Fruit fly (Drosophila melanogaster) whole organism, embryonic: Measurements from ENCODE around the gene sle.

Experiments used
- Ada2b ChIP-seq: fragments of 200-800 bp; sonication (Bioruptor generic); IDR thresholded peaks from 2 replicates; pipeline ENCODE4 v1.3.6; 2022; ENCODE audit warnings: missing biosample characterization, missing genetic modification characterization
- Adf1 ChIP-seq: fragments of 200-800 bp; sonication (Bioruptor generic); IDR thresholded peaks from 2 replicates; pipeline ENCODE4 v1.3.6; 2022; ENCODE audit warnings: missing biosample characterization, missing genetic modification characterization
- Asciz ChIP-seq: fragments of 200-800 bp; sonication (Bioruptor generic); optimal IDR thresholded peaks from 2 replicates; lab custom pipeline; 2017; ENCODE audit warnings: missing biosample characterization, mild to moderate bottlenecking, missing genetic modification characterization, missing genetic modification reagents
- C15 ChIP-seq: fragments of 200-800 bp; sonication (Bioruptor generic); IDR thresholded peaks from 3 replicates; pipeline ENCODE4 v1.3.6; 2022; ENCODE audit warnings: missing biosample characterization, missing genetic modification characterization
- CG10147 ChIP-seq: fragments of 200-800 bp; sonication (Bioruptor generic); optimal IDR thresholded peaks from 2 replicates; lab custom pipeline; 2019; ENCODE audit warnings: missing biosample characterization, mild to moderate bottlenecking, missing genetic modification characterization, moderate library complexity
- CG11456 ChIP-seq: fragments of 200-800 bp; sonication (Bioruptor generic); IDR thresholded peaks from 3 replicates; pipeline ENCODE4 v1.3.6; 2022; ENCODE audit warnings: missing biosample characterization, missing genetic modification characterization
- CG11560 ChIP-seq: fragments of 200-800 bp; sonication (Bioruptor generic); IDR thresholded peaks from 3 replicates; pipeline ENCODE4 v1.3.6; 2022; ENCODE audit warnings: missing biosample characterization, missing genetic modification characterization
- CG11723 ChIP-seq: fragments of 200-800 bp; sonication (Bioruptor generic); optimal IDR thresholded peaks from 2 replicates; lab custom pipeline; 2017; ENCODE audit warnings: missing biosample characterization, mild to moderate bottlenecking, missing genetic modification characterization
- CG13287 ChIP-seq: fragments of 200-800 bp; sonication (Bioruptor generic); IDR thresholded peaks from 2 replicates; pipeline ENCODE4 v1.3.6; 2022; ENCODE audit warnings: missing biosample characterization, missing genetic modification characterization; ENCODE audit not compliant: partially characterized antibody
- CG1832 ChIP-seq: fragments of 200-800 bp; sonication (Bioruptor generic); optimal IDR thresholded peaks from 2 replicates; lab custom pipeline; 2017; ENCODE audit warnings: missing biosample characterization, mild to moderate bottlenecking, missing genetic modification characterization, inconsistent platforms
- CG2129 ChIP-seq: fragments of 200-800 bp; sonication (Bioruptor generic); IDR thresholded peaks from 2 replicates; pipeline ENCODE4 v1.3.6; 2022; ENCODE audit warnings: missing biosample characterization, missing genetic modification characterization; ENCODE audit not compliant: partially characterized antibody
- CG33213 ChIP-seq: fragments of 200-800 bp; sonication (Bioruptor generic); optimal IDR thresholded peaks from 3 replicates; lab custom pipeline; 2016; ENCODE audit warnings: missing biosample characterization, missing genetic modification characterization
- CG33557 ChIP-seq: fragments of 200-800 bp; sonication (Bioruptor generic); optimal IDR thresholded peaks from 2 replicates; lab custom pipeline; 2019; ENCODE audit warnings: missing biosample characterization, mild to moderate bottlenecking, missing genetic modification characterization, moderate library complexity
- CG34422 ChIP-seq: fragments of 200-800 bp; sonication (Bioruptor generic); IDR thresholded peaks from 3 replicates; pipeline ENCODE4 v1.3.6; 2022; ENCODE audit warnings: missing biosample characterization, missing genetic modification characterization
- CG4707 ChIP-seq: fragments of 200-800 bp; sonication (Bioruptor generic); optimal IDR thresholded peaks from 2 replicates; lab custom pipeline; 2018; ENCODE audit warnings: missing biosample characterization, mild to moderate bottlenecking, missing genetic modification characterization, moderate library complexity
- CG6254 ChIP-seq: fragments of 200-800 bp; sonication (Bioruptor generic); optimal IDR thresholded peaks from 3 replicates; lab custom pipeline; 2017; ENCODE audit warnings: mild to moderate bottlenecking, missing biosample characterization, missing genetic modification reagents, missing genetic modification characterization
- CG7745 ChIP-seq: fragments of 200-800 bp; sonication (Bioruptor generic); optimal IDR thresholded peaks from 2 replicates; lab custom pipeline; 2018; ENCODE audit warnings: missing biosample characterization, mild to moderate bottlenecking, missing genetic modification characterization, moderate library complexity
- CG8290 ChIP-seq, 3 experiments: fragments of 200-800 bp; sonication (Bioruptor generic); optimal IDR thresholded peaks; 2 replicates each; lab custom pipeline; 2016 to 2019; ENCODE audit warnings: missing biosample characterization in 3 of 3, missing genetic modification characterization in 3 of 3, mild to moderate bottlenecking in 2 of 3, moderate library complexity in 1 of 3
- CG8478 ChIP-seq: fragments of >200 bp; optimal IDR thresholded peaks from 2 replicates; lab custom pipeline; 2018
- Dip3 ChIP-seq: fragments of 200-800 bp; sonication (Bioruptor generic); optimal IDR thresholded peaks from 3 replicates; lab custom pipeline; 2016; ENCODE audit warnings: missing biosample characterization, missing genetic modification characterization
- Fer2 ChIP-seq: fragments of 200-800 bp; sonication (Bioruptor generic); optimal IDR thresholded peaks from 2 replicates; lab custom pipeline; 2018; ENCODE audit warnings: missing biosample characterization, mild to moderate bottlenecking, missing genetic modification characterization, moderate library complexity
- Hmx ChIP-seq: fragments of 200-800 bp; sonication (Bioruptor generic); optimal IDR thresholded peaks from 2 replicates; lab custom pipeline; 2016; ENCODE audit warnings: missing biosample characterization, missing genetic modification characterization
- Hsf ChIP-seq: fragments of 200-800 bp; sonication (Bioruptor generic); optimal IDR thresholded peaks from 3 replicates; lab custom pipeline; 2016; ENCODE audit warnings: missing biosample characterization, missing genetic modification characterization
- Kr ChIP-seq: fragments of 200-800 bp; sonication (Bioruptor generic); optimal IDR thresholded peaks from 2 replicates; lab custom pipeline; 2017; ENCODE audit warnings: missing biosample characterization, mild to moderate bottlenecking, missing genetic modification characterization
- Lhr ChIP-seq: fragments of 200-800 bp; sonication (Bioruptor generic); optimal IDR thresholded peaks from 3 replicates; lab custom pipeline; 2017; ENCODE audit warnings: mild to moderate bottlenecking, missing biosample characterization, missing genetic modification reagents, missing genetic modification characterization
- Lpt ChIP-seq: fragments of >200 bp; optimal IDR thresholded peaks from 2 replicates; lab custom pipeline; 2018; ENCODE audit warnings: missing biosample characterization, missing genetic modification characterization
- MESR4 ChIP-seq: fragments of 200-800 bp; sonication (Bioruptor generic); optimal IDR thresholded peaks from 2 replicates; lab custom pipeline; 2018; ENCODE audit warnings: missing biosample characterization, mild to moderate bottlenecking, missing genetic modification characterization, moderate library complexity
- NK7.1 ChIP-seq: fragments of 200-800 bp; sonication (Bioruptor generic); optimal IDR thresholded peaks from 3 replicates; lab custom pipeline; 2016; ENCODE audit warnings: missing biosample characterization, missing genetic modification characterization
- Scr ChIP-seq: fragments of 200-800 bp; sonication (Bioruptor generic); IDR thresholded peaks from 2 replicates; pipeline ENCODE4 v1.3.6; 2022; ENCODE audit warnings: missing biosample characterization, missing genetic modification characterization; ENCODE audit not compliant: partially characterized antibody
- Xrp1 ChIP-seq: fragments of 200-800 bp; sonication (Bioruptor generic); IDR thresholded peaks from 2 replicates; pipeline ENCODE4 v1.3.6; 2022; ENCODE audit warnings: missing biosample characterization, missing genetic modification characterization
- abd-A ChIP-seq: fragments of 200-800 bp; sonication (Bioruptor generic); optimal IDR thresholded peaks from 3 replicates; lab custom pipeline; 2019; ENCODE audit warnings: missing biosample characterization, mild to moderate bottlenecking, missing genetic modification characterization, moderate library complexity
- al ChIP-seq: fragments of 200-800 bp; sonication (Bioruptor generic); IDR thresholded peaks from 2 replicates; pipeline ENCODE4 v1.3.6; 2022; ENCODE audit warnings: missing biosample characterization, missing genetic modification characterization
- amos ChIP-seq: fragments of 200-800 bp; sonication (Bioruptor generic); IDR thresholded peaks from 2 replicates; pipeline ENCODE4 v1.3.6; 2022; ENCODE audit warnings: missing biosample characterization, missing genetic modification characterization; ENCODE audit not compliant: partially characterized antibody
- chn ChIP-seq: fragments of 200-800 bp; sonication (Bioruptor generic); optimal IDR thresholded peaks from 2 replicates; lab custom pipeline; 2016; ENCODE audit warnings: missing biosample characterization, missing genetic modification characterization
- dmrt99B ChIP-seq: fragments of 200-800 bp; sonication (Bioruptor generic); optimal IDR thresholded peaks from 2 replicates; lab custom pipeline; 2018; ENCODE audit warnings: missing biosample characterization, mild to moderate bottlenecking, missing genetic modification characterization, moderate library complexity
- gcm ChIP-seq: fragments of 200-800 bp; sonication (Bioruptor generic); optimal IDR thresholded peaks from 2 replicates; lab custom pipeline; 2019; ENCODE audit warnings: missing biosample characterization, mild to moderate bottlenecking, missing genetic modification characterization, moderate library complexity
- gem ChIP-seq: fragments of 200-800 bp; sonication (Bioruptor generic); optimal IDR thresholded peaks from 2 replicates; lab custom pipeline; 2019; ENCODE audit warnings: missing biosample characterization, mild to moderate bottlenecking, missing genetic modification characterization, moderate library complexity
- gfzf ChIP-seq: fragments of 200-800 bp; sonication (Bioruptor generic); optimal IDR thresholded peaks from 2 replicates; lab custom pipeline; 2016; ENCODE audit warnings: missing biosample characterization, mild to moderate bottlenecking, missing genetic modification characterization, moderate library complexity
- grau ChIP-seq: fragments of 200-800 bp; optimal IDR thresholded peaks from 3 replicates; lab custom pipeline; 2019; ENCODE audit warnings: missing biosample characterization, mild to moderate bottlenecking, missing genetic modification characterization, moderate library complexity
- jigr1 ChIP-seq: fragments of 200-800 bp; sonication (Bioruptor generic); IDR thresholded peaks from 3 replicates; pipeline ENCODE4 v1.3.6; 2022; ENCODE audit warnings: missing biosample characterization, missing genetic modification characterization
- jing ChIP-seq: fragments of 200-800 bp; sonication (Bioruptor generic); optimal IDR thresholded peaks from 2 replicates; lab custom pipeline; 2018; ENCODE audit warnings: missing biosample characterization, mild to moderate bottlenecking, missing genetic modification characterization
- kay ChIP-seq: fragments of 200-800 bp; sonication (Bioruptor generic); optimal IDR thresholded peaks from 2 replicates; lab custom pipeline; 2016; ENCODE audit warnings: missing biosample characterization, missing genetic modification characterization
- mirr ChIP-seq: fragments of 200-800 bp; sonication (Bioruptor generic); optimal IDR thresholded peaks from 3 replicates; lab custom pipeline; 2018; ENCODE audit warnings: missing biosample characterization, mild to moderate bottlenecking, missing genetic modification characterization
- org-1 ChIP-seq: fragments of 200-800 bp; sonication (Bioruptor generic); optimal IDR thresholded peaks from 2 replicates; lab custom pipeline; 2017; ENCODE audit warnings: missing biosample characterization, missing genetic modification characterization
- peb ChIP-seq: fragments of 200-800 bp; sonication (Bioruptor generic); IDR thresholded peaks from 2 replicates; pipeline ENCODE4 v1.3.6; 2022; ENCODE audit warnings: missing biosample characterization, missing genetic modification characterization
- sd ChIP-seq: fragments of 200-800 bp; sonication (Bioruptor generic); optimal IDR thresholded peaks from 3 replicates; lab custom pipeline; 2018; ENCODE audit warnings: missing biosample characterization, mild to moderate bottlenecking, missing genetic modification characterization, moderate library complexity
- sens-2 ChIP-seq: fragments of 200-800 bp; sonication (Bioruptor generic); IDR thresholded peaks from 2 replicates; pipeline ENCODE4 v1.3.6; 2022; ENCODE audit warnings: missing biosample characterization, missing genetic modification characterization
- seq ChIP-seq: fragments of 200-800 bp; sonication (Bioruptor generic); IDR thresholded peaks from 2 replicates; pipeline ENCODE4 v1.3.6; 2022; ENCODE audit warnings: missing biosample characterization, missing genetic modification characterization
- vfl ChIP-seq: fragments of 200-800 bp; sonication (Bioruptor generic); optimal IDR thresholded peaks from 2 replicates; lab custom pipeline; 2016; ENCODE audit warnings: missing biosample characterization, missing genetic modification characterization
- vnd ChIP-seq: fragments of 200-800 bp; sonication (Bioruptor generic); IDR thresholded peaks from 3 replicates; pipeline ENCODE4 v1.3.6; 2022; ENCODE audit warnings: missing biosample characterization, missing genetic modification characterization; ENCODE audit not compliant: partially characterized antibody
- z ChIP-seq: fragments of 200-800 bp; sonication (Bioruptor generic); IDR thresholded peaks from 3 replicates; pipeline ENCODE4 v1.3.6; 2022; ENCODE audit warnings: missing biosample characterization, missing genetic modification characterization

Gene sle

dm6 chr3R:10377849-10378248 lies 44.9 kb downstream of the sle start, which contains the start of gene Rfx (continued):
- TF ChIP-seq CG11723 (GFP tag; lab: Kevin White, UChicago): no peak
- no peak for TF ChIP-seq Asciz (GFP tag; lab: Kevin White, UChicago)
- no peak for TF ChIP-seq Scr (GFP tag; lab: Robert Waterston, UW)
- TF ChIP-seq gfzf (GFP tag; lab: Kevin White, UChicago): peak; percentile 13
- no peak for TF ChIP-seq CG11456
- no peak for TF ChIP-seq CG13287
- no peak for TF ChIP-seq Hmx (GFP tag; lab: Kevin White, UChicago)
- TF ChIP-seq sd (tag; lab: Kevin White, UChicago): peak; percentile 17
- TF ChIP-seq CG8290 (GFP tag; optimal IDR thresholded peaks at IDR 0.05; lab: Kevin White, UChicago): no peak
- peak in 1 of 2 experiments; percentile 5 for TF ChIP-seq CG8290 (tag; optimal IDR thresholded peaks at IDR 0.05; lab: Kevin White, UChicago)
- TF ChIP-seq al (GFP tag; lab: Robert Waterston, UW): no peak
- peak; percentile 35 for TF ChIP-seq Hsf
- peak; percentile 8 for TF ChIP-seq Kr
- TF ChIP-seq gcm: peak; percentile 40
- no peak for TF ChIP-seq CG8478 (lab: Kevin White, UChicago)
- TF ChIP-seq CG4707 (GFP tag; lab: Kevin White, UChicago): no peak
- TF ChIP-seq Lhr (GFP tag; lab: Kevin White, UChicago): peak; percentile 50
- TF ChIP-seq CG7745: no peak
- no peak for TF ChIP-seq CG11560 (tag; lab: Robert Waterston, UW)
- no peak for TF ChIP-seq C15 (GFP tag; lab: Robert Waterston, UW)
- TF ChIP-seq CG2129 (GFP tag; lab: Robert Waterston, UW): no peak
- TF ChIP-seq Fer2 (tag; lab: Kevin White, UChicago): no peak
- TF ChIP-seq Dip3: no peak
- TF ChIP-seq gem (tag; lab: Kevin White, UChicago): peak; percentile 4
- no peak for TF ChIP-seq vnd (GFP tag; lab: Robert Waterston, UW)
- TF ChIP-seq jing (GFP tag; lab: Kevin White, UChicago): no peak
- TF ChIP-seq CG34422 (GFP tag; lab: Robert Waterston, UW): no peak
- no peak for TF ChIP-seq CG10147
- no peak for TF ChIP-seq amos (GFP tag; lab: Robert Waterston, UW)
- TF ChIP-seq NK7.1 (GFP tag; lab: Kevin White, UChicago): no peak
- no peak for TF ChIP-seq CG33557 (GFP tag; lab: Kevin White, UChicago)
- peak; percentile 31 for TF ChIP-seq MESR4 (GFP tag; lab: Kevin White, UChicago)
- no peak for TF ChIP-seq dmrt99B
- TF ChIP-seq CG33213: no peak
- peak; percentile 37 for TF ChIP-seq grau (tag; lab: Kevin White, UChicago)
- no peak for TF ChIP-seq Adf1 (GFP tag; lab: Robert Waterston, UW)
- TF ChIP-seq CG6254: peak; percentile 7
- TF ChIP-seq seq (GFP tag; lab: Robert Waterston, UW): no peak
- TF ChIP-seq org-1 (GFP tag; lab: Kevin White, UChicago): no peak
- no peak for TF ChIP-seq kay
- TF ChIP-seq Lpt (GFP tag; lab: Kevin White, UChicago): no peak
- no peak for TF ChIP-seq Xrp1
- TF ChIP-seq mirr (GFP tag; lab: Kevin White, UChicago): no peak
- no peak for TF ChIP-seq abd-A (tag; lab: Kevin White, UChicago)
- TF ChIP-seq peb (GFP tag; lab: Robert Waterston, UW): no peak
- TF ChIP-seq sens-2 (GFP tag; lab: Robert Waterston, UW): no peak
- peak; percentile 1 for TF ChIP-seq vfl (GFP tag; lab: Kevin White, UChicago)
- no peak for TF ChIP-seq chn
- no peak for TF ChIP-seq Ada2b (GFP tag; lab: Robert Waterston, UW)
- no peak for TF ChIP-seq CG1832 (GFP tag; lab: Kevin White, UChicago)
- TF ChIP-seq z: no peak
- TF ChIP-seq jigr1: no peak
